Fruit fly (Drosophila melanogaster): ENCODE measurements around the gene CG17350.
A peak's percentile ranks its signal among the peaks of the same experiment; 100 is the strongest.

CG17350 gene

dm6 chr2L:19380630-19381029 is at the start of gene CG17350:
CG17350 (plus strand) TSS chr2L:19380930.
- TF ChIP-seq Myc (optimal IDR thresholded peaks at IDR 0.05): no peak
- TF ChIP-seq ttk (optimal IDR thresholded peaks at IDR 0.05): no peak
- TF ChIP-seq psq (optimal IDR thresholded peaks at IDR 0.05): no peak
- no peak for TF ChIP-seq insv (optimal IDR thresholded peaks at IDR 0.05)
- TF ChIP-seq Sin3A (optimal IDR thresholded peaks at IDR 0.05): no peak
- TF ChIP-seq h (optimal IDR thresholded peaks at IDR 0.05): no peak

dm6 chr2L:19333972-19334371 is 46.8 kb upstream of the CG17350 start:
- TF ChIP-seq Sin3A (optimal IDR thresholded peaks at IDR 0.05) (no peak), h (optimal IDR thresholded peaks at IDR 0.05) (no peak), insv (optimal IDR thresholded peaks at IDR 0.05) (no peak), psq (optimal IDR thresholded peaks at IDR 0.05) (no peak), ttk (optimal IDR thresholded peaks at IDR 0.05) (no peak), Myc (optimal IDR thresholded peaks at IDR 0.05) (no peak)

dm6 chr2L:19335052-19335451 is 45.7 kb upstream of the CG17350 start:
- TF ChIP-seq psq (optimal IDR thresholded peaks at IDR 0.05) (no peak), insv (optimal IDR thresholded peaks at IDR 0.05) (no peak), Myc (optimal IDR thresholded peaks at IDR 0.05) (no peak), h (optimal IDR thresholded peaks at IDR 0.05) (no peak), Sin3A (optimal IDR thresholded peaks at IDR 0.05) (no peak), ttk (optimal IDR thresholded peaks at IDR 0.05) (no peak)

- TF ChIP-seq h (optimal IDR thresholded peaks at IDR 0.05) (no peak), Sin3A (optimal IDR thresholded peaks at IDR 0.05) (no peak), psq (optimal IDR thresholded peaks at IDR 0.05) (no peak), Myc (optimal IDR thresholded peaks at IDR 0.05) (no peak), ttk (optimal IDR thresholded peaks at IDR 0.05) (no peak), insv (optimal IDR thresholded peaks at IDR 0.05) (no peak)
Observed at dm6 chr2L:19337971-19338732, 42.6 kb upstream of the CG17350 start.

- TF ChIP-seq Sin3A (optimal IDR thresholded peaks at IDR 0.05) (no peak), psq (optimal IDR thresholded peaks at IDR 0.05) (no peak), Myc (optimal IDR thresholded peaks at IDR 0.05) (no peak), h (optimal IDR thresholded peaks at IDR 0.05) (no peak), ttk (optimal IDR thresholded peaks at IDR 0.05) (no peak), insv (optimal IDR thresholded peaks at IDR 0.05) (no peak)
Observed at dm6 chr2L:19339023-19339422, 41.7 kb upstream of the CG17350 start.

dm6 chr2L:19341074-19341806 is 39.5 kb upstream of the CG17350 start:
- TF ChIP-seq Myc (optimal IDR thresholded peaks at IDR 0.05): no peak
- TF ChIP-seq psq (optimal IDR thresholded peaks at IDR 0.05): no peak
- TF ChIP-seq ttk (optimal IDR thresholded peaks at IDR 0.05): no peak
- no peak for TF ChIP-seq Sin3A (optimal IDR thresholded peaks at IDR 0.05)
- no peak for TF ChIP-seq insv (optimal IDR thresholded peaks at IDR 0.05)
- TF ChIP-seq h (optimal IDR thresholded peaks at IDR 0.05): no peak

dm6 chr2L:19342018-19342417 is 38.7 kb upstream of the CG17350 start:
- TF ChIP-seq psq (optimal IDR thresholded peaks at IDR 0.05): no peak
- TF ChIP-seq Sin3A (optimal IDR thresholded peaks at IDR 0.05): no peak
- TF ChIP-seq h (optimal IDR thresholded peaks at IDR 0.05): no peak
- TF ChIP-seq Myc (optimal IDR thresholded peaks at IDR 0.05): no peak
- TF ChIP-seq insv (optimal IDR thresholded peaks at IDR 0.05): no peak
- TF ChIP-seq ttk (optimal IDR thresholded peaks at IDR 0.05): no peak

- TF ChIP-seq insv (optimal IDR thresholded peaks at IDR 0.05) (no peak), h (optimal IDR thresholded peaks at IDR 0.05) (no peak), Sin3A (optimal IDR thresholded peaks at IDR 0.05) (no peak), Myc (optimal IDR thresholded peaks at IDR 0.05) (no peak), ttk (optimal IDR thresholded peaks at IDR 0.05) (no peak), psq (optimal IDR thresholded peaks at IDR 0.05) (no peak)
Observed at dm6 chr2L:19342767-19343166, 38.0 kb upstream of the CG17350 start.

dm6 chr2L:19358017-19358471 is 22.7 kb upstream of the CG17350 start:
- TF ChIP-seq psq (optimal IDR thresholded peaks at IDR 0.05) (no peak), Sin3A (optimal IDR thresholded peaks at IDR 0.05) (no peak), Myc (optimal IDR thresholded peaks at IDR 0.05) (no peak), insv (optimal IDR thresholded peaks at IDR 0.05) (no peak), h (optimal IDR thresholded peaks at IDR 0.05) (no peak), ttk (optimal IDR thresholded peaks at IDR 0.05) (no peak)

dm6 chr2L:19359802-19360429 is 20.8 kb upstream of the CG17350 start:
- TF ChIP-seq h (optimal IDR thresholded peaks at IDR 0.05): no peak
- TF ChIP-seq ttk (optimal IDR thresholded peaks at IDR 0.05): no peak
- TF ChIP-seq insv (optimal IDR thresholded peaks at IDR 0.05): no peak
- no peak for TF ChIP-seq psq (optimal IDR thresholded peaks at IDR 0.05)
- no peak for TF ChIP-seq Myc (optimal IDR thresholded peaks at IDR 0.05)
- no peak for TF ChIP-seq Sin3A (optimal IDR thresholded peaks at IDR 0.05)

dm6 chr2L:19361632-19362142 is 19.0 kb upstream of the CG17350 start:
- TF ChIP-seq h (optimal IDR thresholded peaks at IDR 0.05) (no peak), psq (optimal IDR thresholded peaks at IDR 0.05) (peak; percentile 80)

All from Kc167 (cell line).